Worm (Caenorhabditis elegans) whole organism, late embryonic: ENCODE measurements around the gene snai-1.

Source experiments
- C38D4.7 ChIP-seq: fragments of 200-800 bp; sonication (Bioruptor generic); optimal IDR thresholded peaks from 2 replicates; lab custom pipeline; 2018; ENCODE audit warnings: mild to moderate bottlenecking, missing genetic modification characterization, moderate library complexity, missing compliant biosample characterization
- F13H6.1 ChIP-seq: sonication (generic microtip); optimal IDR thresholded peaks from 2 replicates; lab custom pipeline; 2016; ENCODE audit warnings: missing genetic modification characterization, missing compliant biosample characterization
- K09A11.1 ChIP-seq: sonication (generic microtip); optimal IDR thresholded peaks from 2 replicates; lab custom pipeline; 2017; ENCODE audit warnings: antibody characterized with exemption, mild to moderate bottlenecking, missing genetic modification characterization, missing compliant biosample characterization; ENCODE audit not compliant: insufficient read depth
- ama-1 ChIP-seq: fragments of 150-350 bp; optimal IDR thresholded peaks from 2 replicates; lab custom pipeline; 2014
- ceh-18 ChIP-seq: sonication (generic microtip); optimal IDR thresholded peaks from 2 replicates; lab custom pipeline; 2016; ENCODE audit warnings: missing genetic modification characterization, missing compliant biosample characterization
- ceh-2 ChIP-seq: sonication (generic microtip); optimal IDR thresholded peaks from 2 replicates; lab custom pipeline; 2016; ENCODE audit warnings: missing genotype, missing genetic modification characterization, missing compliant biosample characterization
- ceh-22 ChIP-seq: sonication (generic microtip); optimal IDR thresholded peaks from 2 replicates; lab custom pipeline; 2017; ENCODE audit warnings: missing biosample characterization, missing genetic modification characterization
- ceh-24 ChIP-seq: sonication (generic microtip); optimal IDR thresholded peaks from 2 replicates; lab custom pipeline; 2016; ENCODE audit warnings: mild to moderate bottlenecking, missing genetic modification characterization, missing compliant biosample characterization
- ceh-31 ChIP-seq: sonication (generic microtip); optimal IDR thresholded peaks from 2 replicates; lab custom pipeline; 2016; ENCODE audit warnings: missing genetic modification characterization, missing compliant biosample characterization
- ceh-34 ChIP-seq: sonication (generic microtip); optimal IDR thresholded peaks from 2 replicates; lab custom pipeline; 2016; ENCODE audit warnings: mild to moderate bottlenecking, missing genetic modification characterization, missing compliant biosample characterization
- ceh-45 ChIP-seq: fragments of 200-800 bp; sonication (Bioruptor generic); IDR thresholded peaks from 2 replicates; pipeline ENCODE4 v1.3.6; 2022; ENCODE audit warnings: missing genetic modification reagents, missing genetic modification characterization, missing compliant biosample characterization
- ceh-9 ChIP-seq: sonication (generic microtip); optimal IDR thresholded peaks from 2 replicates; lab custom pipeline; 2016; ENCODE audit warnings: mild to moderate bottlenecking, missing genetic modification characterization, inconsistent platforms, missing compliant biosample characterization
- che-1 ChIP-seq: sonication (generic microtip); optimal IDR thresholded peaks from 2 replicates; lab custom pipeline; 2016; ENCODE audit warnings: mild to moderate bottlenecking, missing genetic modification characterization, missing compliant biosample characterization
- dmd-4 ChIP-seq: sonication (generic microtip); optimal IDR thresholded peaks from 2 replicates; lab custom pipeline; 2016; ENCODE audit warnings: borderline replicate concordance, missing genetic modification characterization, missing compliant biosample characterization
- elt-2 ChIP-seq: sonication (generic microtip); optimal IDR thresholded peaks from 2 replicates; lab custom pipeline; 2016; ENCODE audit warnings: missing genetic modification reagents, missing genetic modification characterization, missing compliant biosample characterization
- elt-4 ChIP-seq: sonication (generic microtip); optimal IDR thresholded peaks from 2 replicates; lab custom pipeline; 2016; ENCODE audit warnings: missing genetic modification characterization, missing compliant biosample characterization
- ets-4 ChIP-seq: sonication (generic microtip); optimal IDR thresholded peaks from 2 replicates; lab custom pipeline; 2016; ENCODE audit warnings: missing genetic modification characterization, missing compliant biosample characterization
- fax-1 ChIP-seq: sonication (generic microtip); optimal IDR thresholded peaks from 2 replicates; lab custom pipeline; 2016; ENCODE audit warnings: missing genotype, missing genetic modification characterization, missing compliant biosample characterization
- hlh-13 ChIP-seq: fragments of 200-800 bp; sonication (Bioruptor generic); optimal IDR thresholded peaks from 2 replicates; lab custom pipeline; 2018; ENCODE audit warnings: mild to moderate bottlenecking, missing genetic modification characterization, missing compliant biosample characterization
- hlh-15 ChIP-seq: sonication (generic microtip); optimal IDR thresholded peaks from 2 replicates; lab custom pipeline; 2016; ENCODE audit warnings: missing genetic modification characterization, missing compliant biosample characterization
- hlh-30 ChIP-seq: sonication (generic microtip); optimal IDR thresholded peaks from 2 replicates; lab custom pipeline; 2017; ENCODE audit warnings: antibody characterized with exemption, missing genetic modification characterization, missing compliant biosample characterization; ENCODE audit not compliant: insufficient read depth
- hlh-6 ChIP-seq: sonication (generic microtip); optimal IDR thresholded peaks from 2 replicates; lab custom pipeline; 2016; ENCODE audit warnings: missing genotype, missing genetic modification characterization, missing compliant biosample characterization
- hlh-8 ChIP-seq: sonication (generic microtip); optimal IDR thresholded peaks from 2 replicates; lab custom pipeline; 2016; ENCODE audit warnings: missing genotype, missing genetic modification characterization, missing compliant biosample characterization
- lim-6 ChIP-seq: sonication (generic microtip); optimal IDR thresholded peaks from 2 replicates; lab custom pipeline; 2016; ENCODE audit warnings: missing genetic modification characterization, missing compliant biosample characterization
- madf-2 ChIP-seq: sonication (generic microtip); optimal IDR thresholded peaks from 2 replicates; lab custom pipeline; 2017; ENCODE audit warnings: missing genetic modification characterization, missing compliant biosample characterization
- mec-3 ChIP-seq: sonication (generic microtip); optimal IDR thresholded peaks from 2 replicates; lab custom pipeline; 2016; ENCODE audit warnings: borderline replicate concordance, missing genetic modification characterization, missing compliant biosample characterization
- nhr-11 ChIP-seq: fragments of 150-350 bp; optimal IDR thresholded peaks from 2 replicates; lab custom pipeline; 2014; ENCODE audit warnings: missing biosample characterization, missing genetic modification characterization
- nhr-232 ChIP-seq: sonication (generic microtip); optimal IDR thresholded peaks from 2 replicates; lab custom pipeline; 2016; ENCODE audit warnings: missing genetic modification characterization, missing compliant biosample characterization
- npax-4 ChIP-seq: sonication (generic microtip); optimal IDR thresholded peaks from 2 replicates; lab custom pipeline; 2016; ENCODE audit warnings: missing genetic modification characterization, missing compliant biosample characterization
- pag-3 ChIP-seq: sonication (generic microtip); optimal IDR thresholded peaks from 2 replicates; lab custom pipeline; 2016; ENCODE audit warnings: missing compliant biosample characterization, missing genetic modification characterization, borderline replicate concordance
- pax-1 ChIP-seq: fragments of 150-350 bp; optimal IDR thresholded peaks from 2 replicates; lab custom pipeline; 2014; ENCODE audit warnings: missing biosample characterization, missing genetic modification characterization
- pha-4 ChIP-seq: fragments of 150-350 bp; optimal IDR thresholded peaks from 2 replicates; lab custom pipeline; 2018; ENCODE audit warnings: missing biosample characterization, missing genetic modification reagents, missing genetic modification characterization
- sdc-2 ChIP-seq: sonication (generic microtip); optimal IDR thresholded peaks from 2 replicates; lab custom pipeline; 2016; ENCODE audit warnings: missing genotype, missing genetic modification characterization, missing compliant biosample characterization
- syd-9 ChIP-seq: sonication (generic microtip); optimal IDR thresholded peaks from 2 replicates; lab custom pipeline; 2016; ENCODE audit warnings: mild to moderate bottlenecking, missing genetic modification characterization, moderate library complexity, missing compliant biosample characterization
- tbx-2 ChIP-seq: sonication (generic microtip); optimal IDR thresholded peaks from 2 replicates; lab custom pipeline; 2016; ENCODE audit warnings: missing genetic modification characterization, missing compliant biosample characterization
- ttx-3 ChIP-seq: sonication (generic microtip); optimal IDR thresholded peaks from 2 replicates; lab custom pipeline; 2016; ENCODE audit warnings: missing genetic modification reagents, missing genetic modification characterization, missing compliant biosample characterization
- unc-3 ChIP-seq, 2 experiments: fragments of 200-800 bp in 1 of 2; sonication (Bioruptor generic) in 1 of 2; sonication (generic microtip) in 1 of 2; conservative IDR thresholded peaks in 1 of 2; optimal IDR thresholded peaks in 1 of 2; 2 replicates each; pipeline versions ENCODE4 v1.3.6 to Lab custom; 2016 to 2022; ENCODE audit warnings: missing compliant biosample characterization in 2 of 2, missing genetic modification characterization in 2 of 2, missing genetic modification reagents in 1 of 2
- unc-42 ChIP-seq: sonication (generic microtip); optimal IDR thresholded peaks from 2 replicates; lab custom pipeline; 2016; ENCODE audit warnings: missing genotype, missing genetic modification characterization, missing compliant biosample characterization
- unc-55 ChIP-seq: sonication (generic microtip); optimal IDR thresholded peaks from 2 replicates; lab custom pipeline; 2017; ENCODE audit warnings: missing biosample characterization, missing genetic modification reagents, missing genetic modification characterization
- unc-86 ChIP-seq: sonication (generic microtip); optimal IDR thresholded peaks from 2 replicates; lab custom pipeline; 2016; ENCODE audit warnings: missing genetic modification characterization, missing compliant biosample characterization
- zip-5 ChIP-seq: sonication (generic microtip); optimal IDR thresholded peaks from 2 replicates; lab custom pipeline; 2016; ENCODE audit warnings: missing genetic modification characterization, missing compliant biosample characterization
- ztf-16 ChIP-seq: sonication (generic microtip); optimal IDR thresholded peaks from 2 replicates; lab custom pipeline; 2017; ENCODE audit warnings: missing genetic modification characterization, missing compliant biosample characterization

The snai-1 gene

DNA sequence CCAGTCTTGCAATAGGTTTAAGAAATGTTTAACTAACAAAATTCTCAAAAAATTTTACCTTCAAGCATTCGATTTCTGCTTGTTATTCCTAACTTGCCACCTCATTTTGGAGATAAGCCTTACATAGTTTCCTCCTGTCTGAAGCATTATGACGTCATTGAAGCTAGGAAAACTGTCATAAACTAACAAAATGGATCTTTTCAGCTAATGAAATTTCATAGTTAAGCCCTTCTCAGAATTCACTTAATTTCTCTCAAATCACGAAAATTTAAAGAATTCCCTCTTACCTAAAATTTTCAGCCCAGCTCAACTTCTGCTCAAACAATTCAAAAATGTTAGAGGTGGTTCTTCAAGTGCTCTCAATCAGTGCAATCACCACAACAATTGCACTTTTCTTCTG, 6.3 kb downstream of the snai-1 start, which contains the start of gene swt-1:
Gene swt-1, plus strand, starts transcription at position 301 of the 400 bp plus-strand sequence.
- TF ChIP-seq ztf-16 (tag; lab: Kevin White, UChicago): no peak
- TF ChIP-seq ceh-45 (GFP tag; lab: Robert Waterston, UW): no peak
- no peak for TF ChIP-seq mec-3 (tag; lab: Kevin White, UChicago)
- TF ChIP-seq hlh-13 (GFP tag; lab: Kevin White, UChicago): no peak
- TF ChIP-seq npax-4 (tag; lab: Kevin White, UChicago): no peak
- no peak for TF ChIP-seq ceh-22 (tag; lab: Kevin White, UChicago)
- TF ChIP-seq fax-1: no peak
- no peak for TF ChIP-seq pha-4 (tag; lab: Kevin White, UChicago)
- TF ChIP-seq C38D4.7 (GFP tag; lab: Kevin White, UChicago): no peak
- no peak for TF ChIP-seq ets-4 (tag; lab: Kevin White, UChicago)
- no peak for TF ChIP-seq ceh-31 (tag; lab: Kevin White, UChicago)
- TF ChIP-seq nhr-232 (tag; lab: Kevin White, UChicago): no peak
- no peak for TF ChIP-seq unc-55 (GFP tag; lab: Kevin White, UChicago)
- no peak for TF ChIP-seq elt-4 (tag; lab: Kevin White, UChicago)
- no peak for TF ChIP-seq nhr-11 (tag; lab: Kevin White, UChicago)
- TF ChIP-seq dmd-4 (tag; lab: Kevin White, UChicago): no peak
- TF ChIP-seq K09A11.1 (tag; lab: Kevin White, UChicago): no peak
- no peak for TF ChIP-seq hlh-15 (tag; lab: Kevin White, UChicago)

- no peak for TF ChIP-seq ceh-31 (tag; lab: Kevin White, UChicago)
- no peak for TF ChIP-seq hlh-13 (GFP tag; lab: Kevin White, UChicago)
- no peak for TF ChIP-seq lim-6
- TF ChIP-seq ceh-45 (GFP tag; lab: Robert Waterston, UW): no peak
Observed at ce11 chrIV:306572-306971, 6.9 kb downstream of the snai-1 start.

DNA sequence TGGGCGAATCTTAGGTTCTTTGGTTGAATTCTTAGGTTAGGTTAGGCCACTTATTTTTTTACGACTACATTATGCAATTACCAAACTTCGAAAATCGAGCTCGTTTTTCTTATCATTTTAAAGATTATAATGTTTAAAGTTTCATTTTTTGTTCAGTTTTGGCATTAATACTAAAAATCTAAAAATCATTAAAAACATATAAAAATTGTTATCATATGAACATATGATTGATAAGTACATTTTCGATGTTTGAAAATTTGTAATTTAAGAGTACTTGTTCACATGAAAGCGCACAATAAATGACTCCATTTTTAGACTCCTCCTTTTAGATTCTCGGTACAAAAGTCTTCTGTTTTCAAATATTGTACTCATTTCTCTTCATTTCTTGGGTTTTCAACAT, 8.4 kb downstream of the snai-1 start:
- TF ChIP-seq ztf-16 (tag; lab: Kevin White, UChicago): no peak
- TF ChIP-seq K09A11.1 (tag; lab: Kevin White, UChicago): no peak

ce11 chrIV:303264-303663, 10.3 kb downstream of the snai-1 start:
- TF ChIP-seq F13H6.1 (tag; lab: Kevin White, UChicago) (no peak), unc-42 (no peak), unc-86 (tag; lab: Kevin White, UChicago) (no peak), fax-1 (no peak), ceh-45 (GFP tag; lab: Robert Waterston, UW) (no peak), ztf-16 (tag; lab: Kevin White, UChicago) (no peak), ceh-9 (tag; lab: Kevin White, UChicago) (no peak), tbx-2 (tag; lab: Kevin White, UChicago) (no peak), elt-2 (tag; lab: Kevin White, UChicago) (no peak), hlh-30 (no peak), ama-1 (lab: Kevin White, UChicago) (no peak), ets-4 (tag; lab: Kevin White, UChicago) (no peak), mec-3 (tag; lab: Kevin White, UChicago) (no peak), syd-9 (tag; lab: Kevin White, UChicago) (no peak), ceh-24 (tag; lab: Kevin White, UChicago) (no peak), ceh-18 (tag; lab: Kevin White, UChicago) (no peak)

DNA sequence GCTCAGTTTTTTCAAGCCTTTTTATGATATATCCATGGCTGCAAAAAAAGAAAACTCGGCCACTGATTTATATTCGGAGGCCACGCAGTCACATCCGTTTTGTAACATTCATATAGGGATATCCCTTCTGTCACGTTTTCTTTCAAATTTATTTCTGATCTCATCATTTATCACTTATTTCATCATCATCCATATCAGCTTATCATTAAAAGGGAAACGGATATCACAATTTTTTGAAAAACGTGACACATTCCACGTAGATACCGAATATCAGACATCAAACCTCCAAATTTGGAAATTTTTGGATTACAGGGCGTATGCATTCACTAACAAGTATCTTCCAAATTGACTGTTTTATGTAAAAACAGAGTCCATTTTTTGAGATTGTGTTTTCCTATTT, 10.8 kb downstream of the snai-1 start:
- no peak for TF ChIP-seq zip-5
- no peak for TF ChIP-seq pag-3 (tag; lab: Kevin White, UChicago)
- no peak for TF ChIP-seq sdc-2 (tag; lab: Kevin White, UChicago)
- no peak for TF ChIP-seq unc-3 (GFP tag; conservative IDR thresholded peaks at IDR 0.05; lab: Robert Waterston, UW)
- TF ChIP-seq unc-3 (tag; optimal IDR thresholded peaks at IDR 0.05; lab: Kevin White, UChicago): no peak
- no peak for TF ChIP-seq ceh-2 (tag; lab: Kevin White, UChicago)
- TF ChIP-seq lim-6: no peak
- no peak for TF ChIP-seq che-1 (tag; lab: Kevin White, UChicago)
- no peak for TF ChIP-seq npax-4 (tag; lab: Kevin White, UChicago)
- no peak for TF ChIP-seq ttx-3 (tag; lab: Kevin White, UChicago)
- no peak for TF ChIP-seq madf-2
- no peak for TF ChIP-seq ceh-31 (tag; lab: Kevin White, UChicago)
- no peak for TF ChIP-seq pax-1 (tag; lab: Kevin White, UChicago)
- TF ChIP-seq ceh-34 (tag; lab: Kevin White, UChicago): no peak
- no peak for TF ChIP-seq hlh-13 (GFP tag; lab: Kevin White, UChicago)
- no peak for TF ChIP-seq hlh-6 (tag; lab: Kevin White, UChicago)
- no peak for TF ChIP-seq hlh-8 (tag; lab: Kevin White, UChicago)
